Worm (Caenorhabditis elegans): ENCODE results near the gene C14C6.2.

- no peak for TF ChIP-seq W03F9.2 (tag; optimal IDR thresholded peaks at IDR 0.05)
- no peak for TF ChIP-seq him-1 (tag; optimal IDR thresholded peaks at IDR 0.05)
Observed at ce11 chrV:578977-579376, 16.0 kb downstream of the C14C6.2 start, which contains the start of gene K06H6.4.

All from whole organism, L4/young adult.